Fruit fly (Drosophila melanogaster) whole organism, embryonic: ENCODE data around the gene PH4alphaNE3.
A peak's percentile ranks its signal among the peaks of the same experiment; 100 is the strongest.

ENCODE experiments used
- Adf1 ChIP-seq: fragments of 200-800 bp; sonication (Bioruptor generic); IDR thresholded peaks from 2 replicates; pipeline ENCODE4 v1.3.6; 2022; ENCODE audit warnings: missing biosample characterization, missing genetic modification characterization
- Asciz ChIP-seq: fragments of 200-800 bp; sonication (Bioruptor generic); optimal IDR thresholded peaks from 2 replicates; lab custom pipeline; 2017; ENCODE audit warnings: missing biosample characterization, mild to moderate bottlenecking, missing genetic modification characterization, missing genetic modification reagents
- CG1024 ChIP-seq: fragments of 200-800 bp; sonication (Bioruptor generic); IDR thresholded peaks from 2 replicates; pipeline ENCODE4 v1.3.6; 2022; ENCODE audit warnings: missing biosample characterization, missing genetic modification characterization
- CG10431 ChIP-seq: fragments of 200-800 bp; sonication (Bioruptor generic); optimal IDR thresholded peaks from 3 replicates; lab custom pipeline; 2018; ENCODE audit warnings: missing biosample characterization, mild to moderate bottlenecking, missing genetic modification characterization
- CG12391 ChIP-seq: fragments of 200-800 bp; sonication (Bioruptor generic); optimal IDR thresholded peaks from 3 replicates; lab custom pipeline; 2018; ENCODE audit warnings: missing biosample characterization, mild to moderate bottlenecking, missing genetic modification characterization, moderate library complexity
- CG12659 ChIP-seq: fragments of 200-800 bp; sonication (Bioruptor generic); optimal IDR thresholded peaks from 3 replicates; lab custom pipeline; 2017; ENCODE audit warnings: mild to moderate bottlenecking, missing biosample characterization, missing genetic modification reagents, missing genetic modification characterization
- CG12769 ChIP-seq: fragments of 200-800 bp; sonication (Bioruptor generic); optimal IDR thresholded peaks from 2 replicates; lab custom pipeline; 2019; ENCODE audit warnings: missing biosample characterization, mild to moderate bottlenecking, missing genetic modification characterization, moderate library complexity
- CG13894 ChIP-seq: fragments of 200-800 bp; sonication (Bioruptor generic); optimal IDR thresholded peaks from 3 replicates; lab custom pipeline; 2018; ENCODE audit warnings: missing biosample characterization, mild to moderate bottlenecking, missing genetic modification characterization, moderate library complexity
- CG15011 ChIP-seq: fragments of 200-800 bp; sonication (Bioruptor generic); optimal IDR thresholded peaks from 3 replicates; lab custom pipeline; 2018; ENCODE audit warnings: missing biosample characterization, mild to moderate bottlenecking, missing genetic modification characterization
- CG15514 ChIP-seq: fragments of 200-800 bp; sonication (Bioruptor generic); optimal IDR thresholded peaks from 3 replicates; lab custom pipeline; 2017; ENCODE audit warnings: missing biosample characterization, missing genetic modification characterization, mild to moderate bottlenecking, moderate library complexity, missing genetic modification reagents
- CG17568 ChIP-seq: fragments of 200-800 bp; sonication (Bioruptor generic); optimal IDR thresholded peaks from 2 replicates; lab custom pipeline; 2018; ENCODE audit warnings: missing biosample characterization, mild to moderate bottlenecking, missing genetic modification characterization, moderate library complexity
- CG18011 ChIP-seq: fragments of 200-800 bp; sonication (Bioruptor generic); optimal IDR thresholded peaks from 2 replicates; lab custom pipeline; 2017; ENCODE audit warnings: missing biosample characterization, missing genetic modification characterization, mild to moderate bottlenecking, moderate library complexity, missing genotype
- CG1832 ChIP-seq: fragments of 200-800 bp; sonication (Bioruptor generic); optimal IDR thresholded peaks from 2 replicates; lab custom pipeline; 2017; ENCODE audit warnings: missing biosample characterization, mild to moderate bottlenecking, missing genetic modification characterization, inconsistent platforms
- CG30403 ChIP-seq: fragments of 200-800 bp; sonication (Bioruptor generic); optimal IDR thresholded peaks from 3 replicates; lab custom pipeline; 2016; ENCODE audit warnings: missing biosample characterization, missing genetic modification characterization
- CG3726 ChIP-seq: fragments of 200-800 bp; sonication (Bioruptor generic); IDR thresholded peaks from 3 replicates; pipeline ENCODE4, ENCODE4 v1.3.6; 2022; ENCODE audit warnings: missing biosample characterization, missing genetic modification characterization
- CG4707 ChIP-seq: fragments of 200-800 bp; sonication (Bioruptor generic); optimal IDR thresholded peaks from 2 replicates; lab custom pipeline; 2018; ENCODE audit warnings: missing biosample characterization, mild to moderate bottlenecking, missing genetic modification characterization, moderate library complexity
- CG6175 ChIP-seq: fragments of 200-800 bp; sonication (Bioruptor generic); IDR thresholded peaks from 3 replicates; pipeline ENCODE4 v1.3.6; 2022; ENCODE audit warnings: missing biosample characterization, missing genetic modification characterization
- CG6272 ChIP-seq: fragments of 200-800 bp; sonication (Bioruptor generic); IDR thresholded peaks from 2 replicates; pipeline ENCODE4 v1.3.6; 2022; ENCODE audit warnings: missing biosample characterization, missing genetic modification characterization
- CG6683 ChIP-seq: fragments of 200-800 bp; sonication (Bioruptor generic); optimal IDR thresholded peaks from 2 replicates; lab custom pipeline; 2017; ENCODE audit warnings: missing biosample characterization, mild to moderate bottlenecking, missing genetic modification characterization, missing genetic modification reagents
- CG8924 ChIP-seq: fragments of 200-800 bp; optimal IDR thresholded peaks from 3 replicates; lab custom pipeline; 2019; ENCODE audit warnings: missing biosample characterization, mild to moderate bottlenecking, missing genetic modification characterization, moderate library complexity
- CG9437 ChIP-seq: fragments of 200-800 bp; sonication (Bioruptor generic); optimal IDR thresholded peaks from 2 replicates; lab custom pipeline; 2018; ENCODE audit warnings: missing biosample characterization, mild to moderate bottlenecking, missing genetic modification characterization
- CG9797 ChIP-seq: fragments of 200-800 bp; sonication (Bioruptor generic); optimal IDR thresholded peaks from 3 replicates; lab custom pipeline; 2018; ENCODE audit warnings: missing biosample characterization, mild to moderate bottlenecking, missing genetic modification characterization
- Chrac-16 ChIP-seq: fragments of 200-800 bp; sonication (Bioruptor generic); optimal IDR thresholded peaks from 3 replicates; lab custom pipeline; 2016; ENCODE audit warnings: missing biosample characterization, missing genetic modification characterization
- D19A ChIP-seq: fragments of 200-800 bp; optimal IDR thresholded peaks from 3 replicates; lab custom pipeline; 2019; ENCODE audit warnings: missing biosample characterization, mild to moderate bottlenecking, missing genetic modification characterization, moderate library complexity
- Dbx ChIP-seq: fragments of 200-800 bp; sonication (Bioruptor generic); IDR thresholded peaks from 3 replicates; pipeline ENCODE4 v1.3.6; 2022; ENCODE audit warnings: missing biosample characterization, missing genetic modification characterization
- Dek ChIP-seq: fragments of 200-800 bp; sonication (Bioruptor generic); optimal IDR thresholded peaks from 3 replicates; lab custom pipeline; 2019; ENCODE audit warnings: missing biosample characterization, mild to moderate bottlenecking, missing genetic modification characterization, moderate library complexity
- Doc2 ChIP-seq: fragments of 200-800 bp; sonication (Bioruptor generic); IDR thresholded peaks from 2 replicates; pipeline ENCODE4 v1.3.6; 2022; ENCODE audit warnings: missing biosample characterization, missing genetic modification characterization
- Dref ChIP-seq: fragments of 200-800 bp; sonication (Bioruptor generic); IDR thresholded peaks from 2 replicates; pipeline ENCODE4 v1.3.6; 2022; ENCODE audit warnings: missing biosample characterization, missing genetic modification characterization
- ERR ChIP-seq: fragments of 200-800 bp; sonication (Bioruptor generic); optimal IDR thresholded peaks from 2 replicates; lab custom pipeline; 2016; ENCODE audit warnings: missing biosample characterization, missing genetic modification characterization
- Fer1 ChIP-seq: fragments of 200-800 bp; sonication (Bioruptor generic); optimal IDR thresholded peaks from 2 replicates; lab custom pipeline; 2017; ENCODE audit warnings: missing biosample characterization, mild to moderate bottlenecking, missing genetic modification characterization
- H15 ChIP-seq: fragments of 200-800 bp; sonication (Bioruptor generic); IDR thresholded peaks from 3 replicates; pipeline ENCODE4 v1.3.6; 2022; ENCODE audit warnings: missing biosample characterization, missing genetic modification characterization
- HmgZ ChIP-seq: fragments of 200-800 bp; sonication (Bioruptor generic); optimal IDR thresholded peaks from 2 replicates; lab custom pipeline; 2018; ENCODE audit warnings: missing biosample characterization, mild to moderate bottlenecking, missing genetic modification characterization
- Hr39 ChIP-seq: fragments of >200 bp; optimal IDR thresholded peaks from 2 replicates; lab custom pipeline; 2017
- MBD-R2 ChIP-seq: fragments of 200-800 bp; sonication (Bioruptor generic); IDR thresholded peaks from 2 replicates; pipeline ENCODE4 v1.3.6; 2022; ENCODE audit warnings: missing biosample characterization, missing genetic modification characterization
- Side ChIP-seq: fragments of 200-800 bp; sonication (Bioruptor generic); optimal IDR thresholded peaks from 2 replicates; lab custom pipeline; 2016; ENCODE audit warnings: missing biosample characterization, missing genetic modification characterization
- ab ChIP-seq: fragments of 200-800 bp; sonication (Bioruptor generic); optimal IDR thresholded peaks from 2 replicates; lab custom pipeline; 2016; ENCODE audit warnings: missing biosample characterization, missing genetic modification characterization
- bowl ChIP-seq: fragments of 200-800 bp; sonication (Bioruptor generic); IDR thresholded peaks from 2 replicates; pipeline ENCODE4 v1.3.6; 2022; ENCODE audit warnings: missing biosample characterization, missing genetic modification characterization
- caup ChIP-seq: fragments of 200-800 bp; sonication (Bioruptor generic); optimal IDR thresholded peaks from 3 replicates; lab custom pipeline; 2017; ENCODE audit warnings: missing biosample characterization, mild to moderate bottlenecking, missing genetic modification characterization, moderate library complexity; ENCODE audit not compliant: severe bottlenecking
- da ChIP-seq: fragments of 200-800 bp; sonication (Bioruptor generic); optimal IDR thresholded peaks from 2 replicates; lab custom pipeline; 2016; ENCODE audit warnings: missing biosample characterization, missing genetic modification characterization
- dati ChIP-seq: fragments of 200-800 bp; sonication (Bioruptor generic); IDR thresholded peaks from 2 replicates; pipeline ENCODE4 v1.3.6; 2022; ENCODE audit warnings: missing biosample characterization, missing genetic modification characterization
- dimm ChIP-seq: fragments of 200-800 bp; sonication (Bioruptor generic); IDR thresholded peaks from 2 replicates; pipeline ENCODE4 v1.3.6; 2022; ENCODE audit warnings: missing biosample characterization, missing genetic modification characterization
- jumu ChIP-seq: fragments of 200-800 bp; sonication (Bioruptor generic); optimal IDR thresholded peaks from 3 replicates; lab custom pipeline; 2016; ENCODE audit warnings: missing biosample characterization, missing genetic modification characterization
- nerfin-2 ChIP-seq: fragments of 200-800 bp; sonication (Bioruptor generic); IDR thresholded peaks from 2 replicates; pipeline ENCODE4 v1.3.6; 2022; ENCODE audit warnings: missing biosample characterization, missing genetic modification characterization; ENCODE audit not compliant: partially characterized antibody
- nmo ChIP-seq: fragments of 200-800 bp; sonication (Bioruptor generic); optimal IDR thresholded peaks from 2 replicates; lab custom pipeline; 2018; ENCODE audit warnings: missing biosample characterization, mild to moderate bottlenecking, missing genetic modification characterization, moderate library complexity
- pfk ChIP-seq: fragments of 200-800 bp; sonication (Bioruptor generic); optimal IDR thresholded peaks from 2 replicates; lab custom pipeline; 2018; ENCODE audit warnings: missing biosample characterization, mild to moderate bottlenecking, missing genetic modification characterization, moderate library complexity
- pho ChIP-seq: fragments of 200-800 bp; sonication (Bioruptor generic); optimal IDR thresholded peaks from 2 replicates; lab custom pipeline; 2016; ENCODE audit warnings: missing biosample characterization, missing genetic modification characterization
- sens ChIP-seq: fragments of 200-800 bp; sonication (Bioruptor generic); peaks from one replicate; lab custom pipeline; 2016; ENCODE audit warnings: missing biosample characterization, missing genetic modification characterization
- so ChIP-seq: fragments of 200-800 bp; sonication (Bioruptor generic); IDR thresholded peaks from 3 replicates; pipeline ENCODE4 v1.3.6; 2022; ENCODE audit warnings: missing biosample characterization, missing genetic modification characterization
- sr ChIP-seq: fragments of 200-800 bp; sonication (Bioruptor generic); IDR thresholded peaks from 3 replicates; pipeline ENCODE4 v1.3.6; 2022; ENCODE audit warnings: missing biosample characterization, missing genetic modification characterization
- wdn ChIP-seq: fragments of 200-800 bp; sonication (Bioruptor generic); IDR thresholded peaks from 2 replicates; pipeline ENCODE4 v1.3.6; 2022; ENCODE audit warnings: missing biosample characterization, missing genetic modification characterization

PH4alphaNE3 gene

DNA sequence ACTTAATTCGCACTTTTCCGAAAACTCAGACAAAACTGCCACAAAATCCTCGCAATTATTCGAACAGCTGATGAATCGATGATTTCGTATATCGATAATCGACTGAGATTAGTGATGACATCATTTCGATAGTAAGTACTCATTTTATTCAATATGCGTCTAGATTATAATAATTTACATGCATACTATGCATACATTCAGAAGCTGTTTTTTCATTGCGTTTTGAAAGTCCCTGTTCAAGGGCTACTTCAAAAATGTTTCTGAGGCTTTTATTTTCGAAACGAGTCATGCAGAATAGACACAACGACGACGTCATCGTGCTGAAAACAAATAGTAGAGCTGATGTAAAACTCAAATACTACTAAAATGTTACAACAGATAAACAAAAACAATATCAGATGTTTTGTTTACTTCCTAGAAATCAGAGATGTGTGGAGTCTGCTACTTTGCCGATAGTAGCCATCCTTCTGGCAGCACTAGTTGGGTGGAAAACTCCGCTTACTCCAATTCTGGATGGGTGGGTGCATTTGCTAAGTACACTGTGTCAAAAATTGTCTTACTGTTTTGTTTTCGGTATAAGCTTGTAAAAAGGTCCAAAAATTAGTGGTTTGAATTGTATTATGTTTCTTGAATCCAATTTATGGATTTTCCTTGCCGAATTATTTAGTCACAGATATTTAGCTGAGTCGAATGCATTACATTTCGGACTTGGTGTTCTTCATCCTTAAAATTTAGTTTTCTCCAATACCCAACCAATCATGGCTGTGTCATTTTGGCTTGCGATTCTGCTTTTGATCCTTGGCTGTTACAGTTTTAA lies 2.3 kb upstream of the PH4alphaNE3 start, which contains the start of the genes CG2246 and CG31021 (continued):
- TF ChIP-seq CG10431 (GFP tag; lab: Kevin White, UChicago) = no peak
- no peak for TF ChIP-seq CG4707 (GFP tag; lab: Kevin White, UChicago)
- TF ChIP-seq dimm = no peak
- no peak for TF ChIP-seq wdn
- TF ChIP-seq Doc2 = no peak
- no peak for TF ChIP-seq CG6683 (GFP tag; lab: Kevin White, UChicago)
- TF ChIP-seq bowl = no peak
- no peak for TF ChIP-seq Fer1 (GFP tag; lab: Kevin White, UChicago)
- TF ChIP-seq CG17568 = no peak
- no peak for TF ChIP-seq da (GFP tag; lab: Kevin White, UChicago)
- TF ChIP-seq CG3726 (GFP tag; lab: Robert Waterston, UW) = no peak
- no peak for TF ChIP-seq pfk (GFP tag; lab: Kevin White, UChicago)
- no peak for TF ChIP-seq CG1024 (GFP tag; lab: Robert Waterston, UW)
- no peak for TF ChIP-seq CG1832 (GFP tag; lab: Kevin White, UChicago)
- peak; percentile 64 for TF ChIP-seq Dek (tag; lab: Kevin White, UChicago)
- no peak for TF ChIP-seq CG12769 (tag; lab: Kevin White, UChicago)
- TF ChIP-seq caup (GFP tag; lab: Kevin White, UChicago) = peak; percentile 9
- peak; percentile 17 for TF ChIP-seq CG9437
- no peak for TF ChIP-seq sr (GFP tag; lab: Robert Waterston, UW)
- peak; percentile 78 for TF ChIP-seq CG30403 (GFP tag; lab: Kevin White, UChicago)
- peak; percentile 77 for TF ChIP-seq ab (GFP tag; lab: Kevin White, UChicago)
- peak; percentile 75 for TF ChIP-seq CG12391 (tag; lab: Kevin White, UChicago)
- TF ChIP-seq so (GFP tag; lab: Robert Waterston, UW) = no peak
- TF ChIP-seq nerfin-2 (GFP tag; lab: Robert Waterston, UW) = peak; percentile 71
- TF ChIP-seq MBD-R2 (GFP tag; lab: Robert Waterston, UW) = peak; percentile 73; the same call in 1 of the 2 replicates
- peak; percentile 64 for TF ChIP-seq CG6272 (GFP tag; lab: Robert Waterston, UW)
- TF ChIP-seq Dbx (GFP tag; lab: Robert Waterston, UW) = peak; percentile 70; the same call in 2 of the 3 replicates
- TF ChIP-seq H15 = no peak
- 0 out of 3 replicates have a peak, but pooled peaks have one; percentile 33 for TF ChIP-seq CG6175 (GFP tag; lab: Robert Waterston, UW)
- TF ChIP-seq CG8924 (tag; lab: Kevin White, UChicago) = peak; percentile 71
- TF ChIP-seq HmgZ = peak; percentile 44
- no peak for TF ChIP-seq CG15011 (GFP tag; lab: Kevin White, UChicago)
- peak; percentile 11 for TF ChIP-seq CG13894 (tag; lab: Kevin White, UChicago)
- peak; percentile 30 for TF ChIP-seq CG9797 (GFP tag; lab: Kevin White, UChicago)
- peak; percentile 63 for TF ChIP-seq Dref
- TF ChIP-seq pho (GFP tag; lab: Kevin White, UChicago) = peak; percentile 69
- TF ChIP-seq jumu (GFP tag; lab: Kevin White, UChicago) = peak; percentile 85
- TF ChIP-seq Adf1 = no peak
- TF ChIP-seq nmo (GFP tag; lab: Kevin White, UChicago) = peak; percentile 64
- peak; percentile 34 for TF ChIP-seq Chrac-16 (GFP tag; lab: Kevin White, UChicago)
- no peak for TF ChIP-seq CG18011 (GFP tag; lab: Kevin White, UChicago)
- peak; percentile 30 for TF ChIP-seq ERR (GFP tag; lab: Kevin White, UChicago)
- TF ChIP-seq CG15514 = peak; percentile 62
- TF ChIP-seq Hr39 (lab: Kevin White, UChicago) = no peak
- peak; percentile 87 for TF ChIP-seq sens (GFP tag; lab: Kevin White, UChicago)
- no peak for TF ChIP-seq dati (GFP tag; lab: Robert Waterston, UW)
- TF ChIP-seq Asciz (GFP tag; lab: Kevin White, UChicago) = no peak
- peak; percentile 22 for TF ChIP-seq Side (GFP tag; lab: Kevin White, UChicago)
- TF ChIP-seq CG12659 = peak; percentile 50
- TF ChIP-seq D19A = peak; percentile 22
